Worm (Caenorhabditis elegans) whole organism, L1 larva: ENCODE measurements around the gene fubl-3.

Experiments
- C16A3.4 ChIP-seq: fragments of 150-350 bp; optimal IDR thresholded peaks from 2 replicates; lab custom pipeline; 2014; ENCODE audit warnings: missing biosample characterization, missing genetic modification characterization
- Y116A8C.19 ChIP-seq: sonication (generic microtip); optimal IDR thresholded peaks from 2 replicates; lab custom pipeline; 2016; ENCODE audit warnings: missing compliant biosample characterization, missing genetic modification characterization, borderline replicate concordance
- aha-1 ChIP-seq: fragments of 150-350 bp; optimal IDR thresholded peaks from 2 replicates; lab custom pipeline; 2014; ENCODE audit warnings: missing biosample characterization, missing genetic modification characterization
- alr-1 ChIP-seq: fragments of 200-800 bp; sonication (Bioruptor generic); optimal IDR thresholded peaks from 2 replicates; lab custom pipeline; 2018; ENCODE audit warnings: borderline replicate concordance, mild to moderate bottlenecking, missing genetic modification characterization, missing compliant biosample characterization
- ama-1 ChIP-seq: fragments of 150-350 bp; optimal IDR thresholded peaks from 2 replicates; lab custom pipeline; 2014
- blmp-1 ChIP-seq: fragments of 150-350 bp; optimal IDR thresholded peaks from 2 replicates; lab custom pipeline; 2014; ENCODE audit warnings: missing biosample characterization, missing genetic modification characterization
- ceh-63 ChIP-seq: fragments of 200-800 bp; sonication (Bioruptor generic); optimal IDR thresholded peaks from 2 replicates; lab custom pipeline; 2018; ENCODE audit warnings: mild to moderate bottlenecking, missing genetic modification characterization, missing compliant biosample characterization
- ceh-8 ChIP-seq: fragments of 200-800 bp; sonication (Bioruptor generic); optimal IDR thresholded peaks from 2 replicates; lab custom pipeline; 2018; ENCODE audit warnings: mild to moderate bottlenecking, missing genetic modification characterization, moderate library complexity, missing compliant biosample characterization
- ceh-82 ChIP-seq, 3 experiments: fragments of 150-350 bp in 1 of 3; sonication (generic microtip) in 2 of 3; optimal IDR thresholded peaks; 2 replicates each; lab custom pipeline; 2014 to 2017; ENCODE audit warnings: missing biosample characterization in 3 of 3, missing genetic modification characterization in 3 of 3
- ceh-88 ChIP-seq: fragments of 200-800 bp; sonication (Bioruptor generic); IDR thresholded peaks from 2 replicates; pipeline ENCODE4 v1.3.6; 2022; ENCODE audit warnings: missing genetic modification characterization, missing compliant biosample characterization
- dsc-1 ChIP-seq: sonication (generic microtip); optimal IDR thresholded peaks from 2 replicates; lab custom pipeline; 2016; ENCODE audit warnings: mild to moderate bottlenecking, missing genetic modification characterization, missing compliant biosample characterization
- efl-3 ChIP-seq: fragments of 200-800 bp; sonication (Bioruptor generic); optimal IDR thresholded peaks from 2 replicates; lab custom pipeline; 2018; ENCODE audit warnings: mild to moderate bottlenecking, missing genetic modification characterization, missing compliant biosample characterization
- elt-2 ChIP-seq: sonication (generic microtip); optimal IDR thresholded peaks from 2 replicates; lab custom pipeline; 2016; ENCODE audit warnings: missing genetic modification characterization, mild to moderate bottlenecking, inconsistent platforms, missing compliant biosample characterization, missing genetic modification reagents
- elt-3 ChIP-seq, 6 experiments: fragments of 150-350 bp in 1 of 6; sonication (generic microtip); optimal IDR thresholded peaks; 2 replicates each; lab custom pipeline; 2017 to 2018; ENCODE audit warnings: missing biosample characterization in 6 of 6, missing genetic modification characterization in 6 of 6, inconsistent platforms in 1 of 6
- ets-5 ChIP-seq: fragments of 200-800 bp; sonication (Bioruptor generic); IDR thresholded peaks from 2 replicates; pipeline ENCODE4 v1.3.6; 2022; ENCODE audit warnings: missing genetic modification characterization, missing compliant biosample characterization
- fkh-8 ChIP-seq: sonication (generic microtip); optimal IDR thresholded peaks from 2 replicates; lab custom pipeline; 2016; ENCODE audit warnings: mild to moderate bottlenecking, missing genetic modification characterization, missing compliant biosample characterization
- grh-1 ChIP-seq: fragments of 200-800 bp; sonication (Bioruptor generic); IDR thresholded peaks from 2 replicates; pipeline ENCODE4 v1.3.6; 2022; ENCODE audit warnings: missing genetic modification reagents, missing genetic modification characterization, missing compliant biosample characterization
- hlh-17 ChIP-seq: fragments of 200-800 bp; sonication (Bioruptor generic); optimal IDR thresholded peaks from 2 replicates; lab custom pipeline; 2018; ENCODE audit warnings: missing genetic modification characterization, mild to moderate bottlenecking, missing compliant biosample characterization, moderate library complexity, borderline replicate concordance
- isw-1 ChIP-seq: fragments of 200-800 bp; sonication (Bioruptor generic); IDR thresholded peaks from 2 replicates; pipeline ENCODE4 v1.3.6; 2022; ENCODE audit warnings: missing genetic modification characterization, missing compliant biosample characterization
- lin-13 ChIP-seq: fragments of 150-350 bp; optimal IDR thresholded peaks from 2 replicates; lab custom pipeline; 2014; ENCODE audit warnings: missing biosample characterization, missing genetic modification reagents, missing genetic modification characterization
- lin-14 ChIP-seq: fragments of 200-800 bp; sonication (Bioruptor generic); optimal IDR thresholded peaks from 2 replicates; lab custom pipeline; 2018; ENCODE audit warnings: mild to moderate bottlenecking, missing genetic modification characterization, moderate library complexity, missing compliant biosample characterization
- lin-15B ChIP-seq: fragments of 150-350 bp; sonication (generic microtip); optimal IDR thresholded peaks from 3 replicates; lab custom pipeline; 2014; ENCODE audit warnings: missing biosample characterization, missing genetic modification characterization
- lin-35 ChIP-seq, 2 experiments: fragments of 150-350 bp; optimal IDR thresholded peaks; 2 replicates each; lab custom pipeline; 2014; ENCODE audit warnings: missing biosample characterization in 2 of 2, missing genetic modification characterization in 2 of 2, missing genetic modification reagents in 2 of 2
- lin-39 ChIP-seq: fragments of 150-350 bp; optimal IDR thresholded peaks from 2 replicates; lab custom pipeline; 2014; ENCODE audit warnings: missing biosample characterization, missing genetic modification reagents, missing genetic modification characterization
- lsy-2 ChIP-seq, 2 experiments: fragments of 150-350 bp; optimal IDR thresholded peaks; 2 replicates each; lab custom pipeline; 2014; ENCODE audit warnings: missing biosample characterization in 2 of 2, missing genetic modification characterization in 2 of 2
- mab-9 ChIP-seq: fragments of 200-800 bp; sonication (Bioruptor generic); IDR thresholded peaks from 2 replicates; pipeline ENCODE4 v1.3.6; 2022; ENCODE audit warnings: missing genetic modification reagents, missing genetic modification characterization, missing compliant biosample characterization
- mef-2 ChIP-seq: fragments of 150-350 bp; optimal IDR thresholded peaks from 2 replicates; lab custom pipeline; 2014; ENCODE audit warnings: missing biosample characterization, missing genetic modification characterization
- nhr-11 ChIP-seq: fragments of 150-350 bp; optimal IDR thresholded peaks from 2 replicates; lab custom pipeline; 2014; ENCODE audit warnings: missing biosample characterization, missing genetic modification characterization
- nhr-12 ChIP-seq: sonication (generic microtip); optimal IDR thresholded peaks from 2 replicates; lab custom pipeline; 2017; ENCODE audit warnings: missing biosample characterization, missing genetic modification characterization
- nhr-19 ChIP-seq: fragments of 200-800 bp; sonication (Bioruptor generic); conservative IDR thresholded peaks from 2 replicates; pipeline ENCODE4 v1.3.6; 2022; ENCODE audit warnings: missing genetic modification characterization, missing compliant biosample characterization
- nhr-20 ChIP-seq: sonication (generic microtip); optimal IDR thresholded peaks from 2 replicates; lab custom pipeline; 2016; ENCODE audit warnings: mild to moderate bottlenecking, missing genetic modification characterization, missing compliant biosample characterization
- nhr-237 ChIP-seq: fragments of 150-350 bp; optimal IDR thresholded peaks from 2 replicates; lab custom pipeline; 2014; ENCODE audit warnings: missing biosample characterization, missing genetic modification characterization
- nhr-71 ChIP-seq: sonication (generic microtip); optimal IDR thresholded peaks from 2 replicates; lab custom pipeline; 2016; ENCODE audit warnings: mild to moderate bottlenecking, missing genetic modification characterization, moderate library complexity, missing compliant biosample characterization
- nhr-76 ChIP-seq: sonication (generic microtip); optimal IDR thresholded peaks from 2 replicates; lab custom pipeline; 2017; ENCODE audit warnings: missing biosample characterization, missing genetic modification characterization
- nhr-85 ChIP-seq: sonication (generic microtip); peaks from one replicate; lab custom pipeline; 2016; ENCODE audit warnings: missing genetic modification characterization, inconsistent platforms, missing compliant biosample characterization
- pag-3 ChIP-seq: sonication (generic microtip); optimal IDR thresholded peaks from 2 replicates; lab custom pipeline; 2017; ENCODE audit warnings: missing genetic modification characterization, mild to moderate bottlenecking, missing compliant biosample characterization, antibody characterized with exemption, borderline replicate concordance; ENCODE audit not compliant: insufficient read depth
- pax-3 ChIP-seq: fragments of 200-800 bp; sonication (Bioruptor generic); optimal IDR thresholded peaks from 2 replicates; lab custom pipeline; 2018; ENCODE audit warnings: mild to moderate bottlenecking, missing genetic modification characterization, moderate library complexity, missing compliant biosample characterization
- rnt-1 ChIP-seq: sonication (generic microtip); optimal IDR thresholded peaks from 2 replicates; lab custom pipeline; 2016; ENCODE audit warnings: mild to moderate bottlenecking, missing genetic modification characterization, moderate library complexity, missing compliant biosample characterization
- skn-1 ChIP-seq: fragments of 150-350 bp; optimal IDR thresholded peaks from 2 replicates; lab custom pipeline; 2014; ENCODE audit warnings: missing biosample characterization, missing genetic modification characterization
- snu-23 ChIP-seq: sonication (generic microtip); optimal IDR thresholded peaks from 2 replicates; lab custom pipeline; 2016; ENCODE audit warnings: missing genetic modification characterization, missing compliant biosample characterization
- sox-4 ChIP-seq: sonication (generic microtip); optimal IDR thresholded peaks from 2 replicates; lab custom pipeline; 2016; ENCODE audit warnings: missing genetic modification characterization, missing compliant biosample characterization
- sptf-1 ChIP-seq: fragments of 150-350 bp; optimal IDR thresholded peaks from 2 replicates; lab custom pipeline; 2014; ENCODE audit warnings: missing biosample characterization, missing genetic modification characterization
- tbx-2 ChIP-seq: sonication (generic microtip); optimal IDR thresholded peaks from 2 replicates; lab custom pipeline; 2016; ENCODE audit warnings: missing genetic modification characterization, missing compliant biosample characterization
- tlp-1 ChIP-seq: fragments of 150-350 bp; optimal IDR thresholded peaks from 2 replicates; lab custom pipeline; 2014; ENCODE audit warnings: missing biosample characterization, missing genetic modification characterization
- unc-130 ChIP-seq: fragments of 150-350 bp; optimal IDR thresholded peaks from 2 replicates; lab custom pipeline; 2017; ENCODE audit warnings: missing biosample characterization, missing genetic modification characterization, inconsistent platforms
- unc-30 ChIP-seq: sonication (generic microtip); optimal IDR thresholded peaks from 2 replicates; lab custom pipeline; 2017; ENCODE audit warnings: missing biosample characterization, missing genetic modification characterization
- vab-15 ChIP-seq: sonication (generic microtip); optimal IDR thresholded peaks from 2 replicates; lab custom pipeline; 2017; ENCODE audit warnings: missing genotype, mild to moderate bottlenecking, missing genetic modification characterization, missing compliant biosample characterization
- xbp-1 ChIP-seq: sonication (generic microtip); optimal IDR thresholded peaks from 2 replicates; lab custom pipeline; 2016; ENCODE audit warnings: missing genetic modification characterization, missing compliant biosample characterization
- zag-1 ChIP-seq: fragments of 150-350 bp; optimal IDR thresholded peaks from 2 replicates; lab custom pipeline; 2014; ENCODE audit warnings: missing biosample characterization, missing genetic modification characterization
- zip-4 ChIP-seq: fragments of 200-800 bp; sonication (Bioruptor generic); optimal IDR thresholded peaks from 2 replicates; lab custom pipeline; 2018; ENCODE audit warnings: mild to moderate bottlenecking, missing genetic modification characterization, moderate library complexity, missing compliant biosample characterization
- ztf-4 ChIP-seq: fragments of 150-350 bp; optimal IDR thresholded peaks from 2 replicates; lab custom pipeline; 2014; ENCODE audit warnings: missing biosample characterization, missing genetic modification characterization

The fubl-3 gene

ce11 chrX:17479694-17480574, 45.7 kb downstream of the fubl-3 start (continued):
- TF ChIP-seq elt-3 (tag; optimal IDR thresholded peaks at IDR 0.05; lab: Kevin White, UChicago), result peak in 2 of 6 experiments; percentile 70 to 73
- peak; percentile 95 for TF ChIP-seq snu-23 (GFP tag; lab: Kevin White, UChicago)
- no peak for TF ChIP-seq zag-1 (tag; lab: Kevin White, UChicago)
- peak; percentile 77 for TF ChIP-seq rnt-1 (tag; lab: Kevin White, UChicago)
- TF ChIP-seq elt-2 (tag; lab: Kevin White, UChicago), result peak; percentile 76
- peak; percentile 48 for TF ChIP-seq vab-15 (tag; lab: Kevin White, UChicago)
- TF ChIP-seq nhr-12, result no peak
- TF ChIP-seq skn-1 (tag; lab: Kevin White, UChicago), result peak; percentile 75
- TF ChIP-seq nhr-20, result peak; percentile 97
- peak; percentile 61 for TF ChIP-seq lin-13 (GFP tag; lab: Kevin White, UChicago)
- TF ChIP-seq mef-2 (tag; lab: Kevin White, UChicago), result peak; percentile 81
- TF ChIP-seq nhr-237 (tag; lab: Kevin White, UChicago), result peak; percentile 69
- peak; percentile 99 for TF ChIP-seq blmp-1 (tag; lab: Kevin White, UChicago)
- peak; percentile 89 for TF ChIP-seq pax-3 (tag; lab: Kevin White, UChicago)
- peak; percentile 99 for TF ChIP-seq nhr-71
- peak; percentile 96 for TF ChIP-seq dsc-1 (tag; lab: Kevin White, UChicago)
- TF ChIP-seq sptf-1 (tag; lab: Kevin White, UChicago), result no peak
- peak; percentile 79 for TF ChIP-seq zip-4 (GFP tag; lab: Kevin White, UChicago)
- TF ChIP-seq ets-5, result no peak
- peak; percentile 82 for TF ChIP-seq sox-4 (tag; lab: Kevin White, UChicago)
- TF ChIP-seq ceh-82 (tag; optimal IDR thresholded peaks at IDR 0.05; lab: Kevin White, UChicago), result peak; percentile 60 to 70 (median 65)
- TF ChIP-seq nhr-76 (tag; lab: Kevin White, UChicago), result no peak
- TF ChIP-seq unc-30 (tag; lab: Kevin White, UChicago), result no peak
- TF ChIP-seq unc-130 (tag; lab: Kevin White, UChicago), result peak; percentile 67
- TF ChIP-seq ceh-63 (GFP tag; lab: Kevin White, UChicago), result no peak
- peak; percentile 98 for TF ChIP-seq lin-14
- peak; percentile 75 for TF ChIP-seq mab-9 (GFP tag; lab: Robert Waterston, UW)
- TF ChIP-seq tbx-2 (tag; lab: Kevin White, UChicago), result peak; percentile 95
- TF ChIP-seq C16A3.4 (tag; lab: Kevin White, UChicago), result peak; percentile 70
- TF ChIP-seq grh-1, result peak; percentile 75
- no peak for TF ChIP-seq aha-1
- TF ChIP-seq lin-35 (GFP tag; optimal IDR thresholded peaks at IDR 0.05; lab: Kevin White, UChicago), result peak; percentile 52 to 78
- TF ChIP-seq ama-1 (lab: Kevin White, UChicago), result no peak
- TF ChIP-seq ztf-4, result peak; percentile 93
- TF ChIP-seq ceh-88 (GFP tag; lab: Robert Waterston, UW), result peak; percentile 74; the same call in 1 of the 2 replicates
- TF ChIP-seq alr-1 (tag; lab: Kevin White, UChicago), result no peak
- no peak for TF ChIP-seq Y116A8C.19 (tag; lab: Kevin White, UChicago)
- peak; percentile 80 for TF ChIP-seq xbp-1 (tag; lab: Kevin White, UChicago)
- TF ChIP-seq fkh-8, result peak; percentile 97
- peak; percentile 93 for TF ChIP-seq nhr-19 (GFP tag; lab: Robert Waterston, UW)
- TF ChIP-seq pag-3, result no peak
- peak; percentile 68 to 70 for TF ChIP-seq lsy-2 (tag; optimal IDR thresholded peaks at IDR 0.05; lab: Kevin White, UChicago)
- TF ChIP-seq ceh-8, result peak; percentile 71
- peak; percentile 3 for TF ChIP-seq efl-3 (GFP tag; lab: Kevin White, UChicago)
- peak; percentile 70 for TF ChIP-seq isw-1 (GFP tag; lab: Robert Waterston, UW)
- TF ChIP-seq hlh-17 (GFP tag; lab: Kevin White, UChicago), result no peak
- TF ChIP-seq lin-39 (tag; lab: Kevin White, UChicago), result peak; percentile 26
- TF ChIP-seq lin-15B (tag; lab: Kevin White, UChicago), result no peak
- no peak for TF ChIP-seq tlp-1 (tag; lab: Kevin White, UChicago)
- TF ChIP-seq nhr-11 (tag; lab: Kevin White, UChicago), result peak; percentile 62
- TF ChIP-seq nhr-85 (tag; lab: Kevin White, UChicago), result peak; percentile 97
